Fruit fly (Drosophila melanogaster) whole organism, embryonic: ENCODE measurements around the gene CG5235.

Experiments used
- ATbp ChIP-seq: fragments of 200-800 bp; sonication (Bioruptor generic); optimal IDR thresholded peaks from 2 replicates; lab custom pipeline; 2017; ENCODE audit warnings: missing biosample characterization, mild to moderate bottlenecking, missing genetic modification characterization, missing genetic modification reagents
- Atf3 ChIP-seq: fragments of 200-800 bp; sonication (Bioruptor generic); optimal IDR thresholded peaks from 3 replicates; lab custom pipeline; 2016; ENCODE audit warnings: missing biosample characterization, missing genetic modification characterization
- Bdp1 ChIP-seq: fragments of 200-800 bp; sonication (Bioruptor generic); optimal IDR thresholded peaks from 3 replicates; lab custom pipeline; 2016; ENCODE audit warnings: missing biosample characterization, missing genetic modification characterization
- CG10431 ChIP-seq: fragments of 200-800 bp; sonication (Bioruptor generic); optimal IDR thresholded peaks from 3 replicates; lab custom pipeline; 2018; ENCODE audit warnings: missing biosample characterization, mild to moderate bottlenecking, missing genetic modification characterization
- CG10565 ChIP-seq: fragments of 200-800 bp; sonication (Bioruptor generic); optimal IDR thresholded peaks from 3 replicates; lab custom pipeline; 2016; ENCODE audit warnings: missing biosample characterization, mild to moderate bottlenecking, missing genetic modification characterization
- CG11695 ChIP-seq: fragments of 200-800 bp; sonication (Bioruptor generic); IDR thresholded peaks from 3 replicates; pipeline ENCODE4 v1.3.6; 2022; ENCODE audit warnings: missing biosample characterization, missing genetic modification characterization
- CG12744 ChIP-seq: fragments of 200-800 bp; sonication (Bioruptor generic); optimal IDR thresholded peaks from 2 replicates; lab custom pipeline; 2016; ENCODE audit warnings: missing biosample characterization, missing genetic modification characterization
- CG13424 ChIP-seq: fragments of 200-800 bp; sonication (Bioruptor generic); optimal IDR thresholded peaks from 2 replicates; lab custom pipeline; 2019; ENCODE audit warnings: missing biosample characterization, mild to moderate bottlenecking, missing genetic modification characterization, moderate library complexity
- CG13775 ChIP-seq: fragments of 200-800 bp; sonication (Bioruptor generic); optimal IDR thresholded peaks from 3 replicates; lab custom pipeline; 2017; ENCODE audit warnings: missing biosample characterization, mild to moderate bottlenecking, missing genetic modification characterization
- CG15269 ChIP-seq: fragments of 200-800 bp; sonication (Bioruptor generic); optimal IDR thresholded peaks from 2 replicates; lab custom pipeline; 2018; ENCODE audit warnings: missing biosample characterization, mild to moderate bottlenecking, missing genetic modification characterization, moderate library complexity
- CG1529 ChIP-seq: fragments of 200-800 bp; sonication (Bioruptor generic); optimal IDR thresholded peaks from 3 replicates; lab custom pipeline; 2018; ENCODE audit warnings: missing biosample characterization, missing genetic modification characterization
- CG17612 ChIP-seq: fragments of 200-800 bp; sonication (Bioruptor generic); IDR thresholded peaks from 2 replicates; pipeline ENCODE4 v1.3.6; 2022; ENCODE audit warnings: missing biosample characterization, missing genetic modification characterization
- CG18764 ChIP-seq: fragments of 200-800 bp; sonication (Bioruptor generic); optimal IDR thresholded peaks from 3 replicates; lab custom pipeline; 2016; ENCODE audit warnings: missing biosample characterization, missing genetic modification characterization
- CG2129 ChIP-seq: fragments of 200-800 bp; sonication (Bioruptor generic); IDR thresholded peaks from 2 replicates; pipeline ENCODE4 v1.3.6; 2022; ENCODE audit warnings: missing biosample characterization, missing genetic modification characterization; ENCODE audit not compliant: partially characterized antibody
- CG2678 ChIP-seq: fragments of 200-800 bp; sonication (Bioruptor generic); optimal IDR thresholded peaks from 3 replicates; lab custom pipeline; 2019; ENCODE audit warnings: missing biosample characterization, mild to moderate bottlenecking, missing genetic modification characterization, moderate library complexity
- CG30020 ChIP-seq: fragments of 200-800 bp; optimal IDR thresholded peaks from 2 replicates; lab custom pipeline; 2019; ENCODE audit warnings: missing biosample characterization, mild to moderate bottlenecking, missing genetic modification characterization, moderate library complexity
- CG30403 ChIP-seq: fragments of 200-800 bp; sonication (Bioruptor generic); optimal IDR thresholded peaks from 3 replicates; lab custom pipeline; 2016; ENCODE audit warnings: missing biosample characterization, missing genetic modification characterization
- CG6791 ChIP-seq: fragments of 200-800 bp; sonication (Bioruptor generic); IDR thresholded peaks from 3 replicates; pipeline ENCODE4 v1.3.6; 2022; ENCODE audit warnings: missing biosample characterization, missing genetic modification characterization; ENCODE audit not compliant: partially characterized antibody
- CG6813 ChIP-seq: fragments of 200-800 bp; sonication (Bioruptor generic); optimal IDR thresholded peaks from 2 replicates; lab custom pipeline; 2017; ENCODE audit warnings: missing biosample characterization, missing genetic modification characterization, mild to moderate bottlenecking, moderate library complexity, missing genetic modification reagents
- CG7928 ChIP-seq: fragments of 200-800 bp; sonication (Bioruptor generic); optimal IDR thresholded peaks from 2 replicates; lab custom pipeline; 2017; ENCODE audit warnings: missing biosample characterization, mild to moderate bottlenecking, missing genetic modification characterization
- CG8765 ChIP-seq: fragments of 200-800 bp; sonication (Bioruptor generic); IDR thresholded peaks from 2 replicates; pipeline ENCODE4 v1.3.6; 2022; ENCODE audit warnings: missing biosample characterization, missing genetic modification characterization
- CG9876 ChIP-seq: fragments of 200-800 bp; sonication (Bioruptor generic); optimal IDR thresholded peaks from 2 replicates; lab custom pipeline; 2016; ENCODE audit warnings: missing biosample characterization, missing genetic modification characterization
- Camta ChIP-seq: fragments of 200-800 bp; sonication (Bioruptor generic); optimal IDR thresholded peaks from 2 replicates; lab custom pipeline; 2016; ENCODE audit warnings: missing biosample characterization, missing genetic modification characterization
- CoRest ChIP-seq: fragments of 200-800 bp; sonication (Bioruptor generic); optimal IDR thresholded peaks from 3 replicates; lab custom pipeline; 2018; ENCODE audit warnings: missing biosample characterization, mild to moderate bottlenecking, missing genetic modification characterization, moderate library complexity
- Dip3 ChIP-seq: fragments of 200-800 bp; sonication (Bioruptor generic); optimal IDR thresholded peaks from 3 replicates; lab custom pipeline; 2016; ENCODE audit warnings: missing biosample characterization, missing genetic modification characterization
- Dref ChIP-seq: fragments of 200-800 bp; sonication (Bioruptor generic); IDR thresholded peaks from 2 replicates; pipeline ENCODE4 v1.3.6; 2022; ENCODE audit warnings: missing biosample characterization, missing genetic modification characterization
- Drgx ChIP-seq: fragments of 200-800 bp; sonication (Bioruptor generic); IDR thresholded peaks from 2 replicates; pipeline ENCODE4 v1.3.6; 2022; ENCODE audit warnings: missing biosample characterization, missing genetic modification characterization
- H2.0 ChIP-seq: fragments of 200-800 bp; sonication (Bioruptor generic); IDR thresholded peaks from 2 replicates; pipeline ENCODE4 v1.3.6; 2022; ENCODE audit warnings: missing biosample characterization, missing genetic modification characterization
- Hand ChIP-seq: fragments of 200-800 bp; sonication (Bioruptor generic); optimal IDR thresholded peaks from 2 replicates; lab custom pipeline; 2017; ENCODE audit warnings: mild to moderate bottlenecking, missing biosample characterization, missing genetic modification reagents, missing genetic modification characterization
- HmgZ ChIP-seq: fragments of 200-800 bp; sonication (Bioruptor generic); optimal IDR thresholded peaks from 2 replicates; lab custom pipeline; 2018; ENCODE audit warnings: missing biosample characterization, mild to moderate bottlenecking, missing genetic modification characterization
- Hmx ChIP-seq: fragments of 200-800 bp; sonication (Bioruptor generic); optimal IDR thresholded peaks from 2 replicates; lab custom pipeline; 2016; ENCODE audit warnings: missing biosample characterization, missing genetic modification characterization
- Stat92E ChIP-seq, 3 experiments: fragments of >200 bp in 2 of 3; fragments of 200-800 bp in 1 of 3; sonication (Bioruptor generic) in 1 of 3; optimal IDR thresholded peaks; 2 replicates each; lab custom pipeline; 2017 to 2019; ENCODE audit warnings: missing biosample characterization in 3 of 3, missing genetic modification characterization in 3 of 3, mild to moderate bottlenecking in 1 of 3, moderate library complexity in 1 of 3
- Taf1 ChIP-seq: fragments of 200-800 bp; sonication (Bioruptor generic); IDR thresholded peaks from 2 replicates; pipeline ENCODE4 v1.3.6; 2022; ENCODE audit warnings: missing biosample characterization, missing genetic modification characterization
- amos ChIP-seq: fragments of 200-800 bp; sonication (Bioruptor generic); IDR thresholded peaks from 2 replicates; pipeline ENCODE4 v1.3.6; 2022; ENCODE audit warnings: missing biosample characterization, missing genetic modification characterization; ENCODE audit not compliant: partially characterized antibody
- ap ChIP-seq: fragments of 200-800 bp; sonication (Bioruptor generic); IDR thresholded peaks from 2 replicates; pipeline ENCODE4 v1.3.6; 2022; ENCODE audit warnings: missing biosample characterization, missing genetic modification characterization
- ara ChIP-seq: fragments of 200-800 bp; sonication (Bioruptor generic); IDR thresholded peaks from 2 replicates; pipeline ENCODE4 v1.3.6; 2022; ENCODE audit warnings: missing biosample characterization, missing genetic modification characterization
- dan ChIP-seq: fragments of 200-800 bp; sonication (Bioruptor generic); IDR thresholded peaks from 2 replicates; pipeline ENCODE4 v1.3.6; 2022; ENCODE audit warnings: missing biosample characterization, missing genetic modification characterization
- dati ChIP-seq: fragments of 200-800 bp; sonication (Bioruptor generic); IDR thresholded peaks from 2 replicates; pipeline ENCODE4 v1.3.6; 2022; ENCODE audit warnings: missing biosample characterization, missing genetic modification characterization
- emc ChIP-seq: fragments of 200-800 bp; sonication (Bioruptor generic); optimal IDR thresholded peaks from 2 replicates; lab custom pipeline; 2016; ENCODE audit warnings: missing biosample characterization, missing genetic modification characterization
- ewg ChIP-seq: fragments of 200-800 bp; sonication (Bioruptor generic); optimal IDR thresholded peaks from 3 replicates; lab custom pipeline; 2017; ENCODE audit warnings: mild to moderate bottlenecking, missing biosample characterization, missing genetic modification reagents, missing genetic modification characterization
- fd102C ChIP-seq: fragments of 200-800 bp; sonication (Bioruptor generic); optimal IDR thresholded peaks from 2 replicates; lab custom pipeline; 2018; ENCODE audit warnings: missing biosample characterization, mild to moderate bottlenecking, missing genetic modification characterization, moderate library complexity
- grau ChIP-seq: fragments of 200-800 bp; optimal IDR thresholded peaks from 3 replicates; lab custom pipeline; 2019; ENCODE audit warnings: missing biosample characterization, mild to moderate bottlenecking, missing genetic modification characterization, moderate library complexity
- hbn ChIP-seq: fragments of 200-800 bp; sonication (Bioruptor generic); IDR thresholded peaks from 2 replicates; pipeline ENCODE4 v1.3.6; 2022; ENCODE audit warnings: missing biosample characterization, missing genetic modification characterization; ENCODE audit not compliant: partially characterized antibody
- ind ChIP-seq: fragments of 200-800 bp; sonication (Bioruptor generic); optimal IDR thresholded peaks from 3 replicates; lab custom pipeline; 2016; ENCODE audit warnings: missing biosample characterization, missing genetic modification characterization
- jigr1 ChIP-seq: fragments of 200-800 bp; sonication (Bioruptor generic); IDR thresholded peaks from 3 replicates; pipeline ENCODE4 v1.3.6; 2022; ENCODE audit warnings: missing biosample characterization, missing genetic modification characterization
- klu ChIP-seq: fragments of 200-800 bp; sonication (Bioruptor generic); IDR thresholded peaks from 2 replicates; pipeline ENCODE4 v1.3.6; 2022; ENCODE audit warnings: missing biosample characterization, missing genetic modification characterization
- schlank ChIP-seq: fragments of 200-800 bp; sonication (Bioruptor generic); optimal IDR thresholded peaks from 2 replicates; lab custom pipeline; 2018; ENCODE audit warnings: missing biosample characterization, mild to moderate bottlenecking, missing genetic modification characterization
- slou ChIP-seq: fragments of 200-800 bp; sonication (Bioruptor generic); optimal IDR thresholded peaks from 3 replicates; lab custom pipeline; 2016; ENCODE audit warnings: missing biosample characterization, missing genetic modification characterization

The CG5235 gene

dm6 chr3L:16113607-16114337 lies 23.6 kb upstream of the CG5235 start (continued):
- TF ChIP-seq slou (peak; percentile 32), grau (peak; percentile 82), CG8765 (peak; percentile 54), CG6813 (GFP tag; lab: Kevin White, UChicago) (peak; percentile 76), hbn (GFP tag; lab: Robert Waterston, UW) (peak; percentile 34; the same call in 1 of the 2 replicates), Bdp1 (GFP tag; lab: Kevin White, UChicago) (peak; percentile 78), CG7928 (peak; percentile 21), CG12744 (peak; percentile 61), ATbp (GFP tag; lab: Kevin White, UChicago) (no peak), H2.0 (peak; percentile 67), dan (GFP tag; lab: Robert Waterston, UW) (no peak), ewg (GFP tag; lab: Kevin White, UChicago) (peak; percentile 97), CG18764 (peak; percentile 65), amos (GFP tag; lab: Robert Waterston, UW) (peak; percentile 77), CG11695 (GFP tag; lab: Robert Waterston, UW) (no peak; the same call in 2 of the 3 replicates), CG10431 (peak; percentile 48), Stat92E (GFP tag; optimal IDR thresholded peaks at IDR 0.05; lab: Kevin White, UChicago) (peak in 1 of 3 experiments; percentile 70), CG6791 (GFP tag; lab: Robert Waterston, UW) (peak; percentile 47; the same call in 2 of the 3 replicates), Hmx (GFP tag; lab: Kevin White, UChicago) (peak; percentile 68), jigr1 (0 out of 3 replicates have a peak, but pooled peaks have one; percentile 36), CG30403 (peak; percentile 90), Dip3 (peak; percentile 86), CG2678 (tag; lab: Kevin White, UChicago) (no peak), CG13775 (GFP tag; lab: Kevin White, UChicago) (peak; percentile 84), schlank (peak; percentile 60), ara (GFP tag; lab: Robert Waterston, UW) (peak; percentile 41; the same call in 1 of the 2 replicates), Dref (GFP tag; lab: Robert Waterston, UW) (peak; percentile 46), emc (GFP tag; lab: Kevin White, UChicago) (peak; percentile 76), CG10565 (GFP tag; lab: Kevin White, UChicago) (peak; percentile 39), CG30020 (tag; lab: Kevin White, UChicago) (peak; percentile 59), dati (GFP tag; lab: Robert Waterston, UW) (peak; percentile 30; the same call in 1 of the 2 replicates), Drgx (GFP tag; lab: Robert Waterston, UW) (peak; percentile 91), CG9876 (GFP tag; lab: Kevin White, UChicago) (peak; percentile 50), Taf1 (GFP tag; lab: Robert Waterston, UW) (peak; percentile 22; the same call in 1 of the 2 replicates), fd102C (GFP tag; lab: Kevin White, UChicago) (no peak), ap (peak; percentile 57), CG15269 (tag; lab: Kevin White, UChicago) (no peak), CG17612 (no peak), CG13424 (tag; lab: Kevin White, UChicago) (peak; percentile 84), CG1529 (GFP tag; lab: Kevin White, UChicago) (no peak), ind (GFP tag; lab: Kevin White, UChicago) (peak; percentile 83), CoRest (tag; lab: Kevin White, UChicago) (peak; percentile 81), klu (GFP tag; lab: Robert Waterston, UW) (peak; percentile 55; the same call in 1 of the 2 replicates), Atf3 (GFP tag; lab: Kevin White, UChicago) (peak; percentile 48), CG2129 (peak; percentile 38; the same call in 1 of the 2 replicates), Camta (GFP tag; lab: Kevin White, UChicago) (peak; percentile 87), Hand (GFP tag; lab: Kevin White, UChicago) (peak; percentile 78), HmgZ (tag; lab: Kevin White, UChicago) (peak; percentile 92)
